Worm (Caenorhabditis elegans) whole organism, L2 larva: ENCODE results near the gene H03E18.2.
A peak's percentile ranks its signal among the peaks of the same experiment; 100 is the strongest.

ENCODE experiments used
- Y55F3AM.14 ChIP-seq: fragments of 200-800 bp; sonication (Bioruptor generic); optimal IDR thresholded peaks from 2 replicates; lab custom pipeline; 2018; ENCODE audit warnings: mild to moderate bottlenecking, missing genetic modification characterization, missing compliant biosample characterization
- ZK546.5 ChIP-seq: sonication (generic microtip); optimal IDR thresholded peaks from 2 replicates; lab custom pipeline; 2017; ENCODE audit warnings: missing biosample characterization, missing genetic modification characterization
- aly-2 ChIP-seq: fragments of 150-350 bp; optimal IDR thresholded peaks from 2 replicates; lab custom pipeline; 2014; ENCODE audit warnings: missing biosample characterization, missing genetic modification characterization
- fos-1 ChIP-seq: fragments of 150-350 bp; optimal IDR thresholded peaks from 2 replicates; lab custom pipeline; 2014; ENCODE audit warnings: missing biosample characterization, missing genetic modification characterization
- nhr-12 ChIP-seq: fragments of 150-350 bp; optimal IDR thresholded peaks from 2 replicates; lab custom pipeline; 2014; ENCODE audit warnings: missing biosample characterization, missing genetic modification characterization
- nhr-77 ChIP-seq: fragments of 150-350 bp; optimal IDR thresholded peaks from 2 replicates; lab custom pipeline; 2014; ENCODE audit warnings: missing biosample characterization, missing genetic modification characterization
- skn-1 ChIP-seq: sonication (generic microtip); optimal IDR thresholded peaks from 2 replicates; lab custom pipeline; 2017; ENCODE audit warnings: missing biosample characterization, missing genetic modification characterization
- unc-39 ChIP-seq: fragments of 150-350 bp; optimal IDR thresholded peaks from 2 replicates; lab custom pipeline; 2014; ENCODE audit warnings: missing biosample characterization, missing genetic modification characterization
- unc-62 ChIP-seq: fragments of 150-350 bp; optimal IDR thresholded peaks from 2 replicates; lab custom pipeline; 2014; ENCODE audit warnings: missing biosample characterization, missing genetic modification reagents, missing genetic modification characterization
- zag-1 ChIP-seq: fragments of 150-350 bp; optimal IDR thresholded peaks from 2 replicates; lab custom pipeline; 2014; ENCODE audit warnings: missing biosample characterization, missing genetic modification characterization
- ztf-4 ChIP-seq: fragments of 150-350 bp; optimal IDR thresholded peaks from 2 replicates; lab custom pipeline; 2014; ENCODE audit warnings: missing biosample characterization, missing genetic modification characterization

ce11 chrX:8563663-8564450, 43.6 kb upstream of the H03E18.2 start:
- TF ChIP-seq fos-1 (tag; lab: Kevin White, UChicago) = peak; percentile 75
- TF ChIP-seq nhr-12 (tag; lab: Kevin White, UChicago) = no peak
- no peak for TF ChIP-seq ZK546.5
- no peak for TF ChIP-seq zag-1 (tag; lab: Kevin White, UChicago)
- no peak for TF ChIP-seq aly-2 (tag; lab: Kevin White, UChicago)
- TF ChIP-seq ztf-4 (tag; lab: Kevin White, UChicago) = no peak
- no peak for TF ChIP-seq unc-62 (GFP tag; lab: Kevin White, UChicago)
- no peak for TF ChIP-seq nhr-77 (tag; lab: Kevin White, UChicago)
- no peak for TF ChIP-seq Y55F3AM.14 (GFP tag; lab: Kevin White, UChicago)
- no peak for TF ChIP-seq skn-1 (tag; lab: Kevin White, UChicago)
- TF ChIP-seq unc-39 = no peak
